Worm (Caenorhabditis elegans): Measurements from ENCODE around the gene arrd-2.

arrd-2 gene

ce11 chrII:9418065-9418567, 10.5 kb downstream of the arrd-2 start, which contains the start of the genes M176.4 and M176.16:
Gene M176.4 (plus strand): TSS chrII:9418365.
Gene M176.16 (plus strand): TSS chrII:9418517.
- TF ChIP-seq ztf-1 (GFP tag; conservative IDR thresholded peaks at IDR 0.05) (no peak), mdl-1 (tag; optimal IDR thresholded peaks at IDR 0.05) (no peak), sma-3 (GFP tag; optimal IDR thresholded peaks at IDR 0.05) (no peak), nhr-237 (tag; optimal IDR thresholded peaks at IDR 0.05) (no peak), lin-13 (GFP tag; optimal IDR thresholded peaks at IDR 0.05) (no peak), elt-1 (tag; optimal IDR thresholded peaks at IDR 0.05) (no peak)

ce11 chrII:9418843-9419532, 11.4 kb downstream of the arrd-2 start:
- TF ChIP-seq mbf-1 (tag; optimal IDR thresholded peaks at IDR 0.05) (no peak), snpc-4 (tag; optimal IDR thresholded peaks at IDR 0.05) (no peak), nhr-77 (tag; optimal IDR thresholded peaks at IDR 0.05) (no peak), nhr-11 (tag; optimal IDR thresholded peaks at IDR 0.05) (no peak), nhr-21 (tag; optimal IDR thresholded peaks at IDR 0.05) (no peak), unc-62 (GFP tag; optimal IDR thresholded peaks at IDR 0.05) (no peak), dmd-4 (tag; optimal IDR thresholded peaks at IDR 0.05) (no peak), nhr-10 (tag; optimal IDR thresholded peaks at IDR 0.05) (no peak), F13H6.1 (tag; optimal IDR thresholded peaks at IDR 0.05) (no peak), ztf-4 (tag; optimal IDR thresholded peaks at IDR 0.05) (no peak), sem-4 (tag; optimal IDR thresholded peaks at IDR 0.05) (no peak), nhr-6 (tag; optimal IDR thresholded peaks at IDR 0.05) (no peak), ZK546.5 (tag; optimal IDR thresholded peaks at IDR 0.05) (no peak), elt-3 (tag; optimal IDR thresholded peaks at IDR 0.05) (no peak), zag-1 (tag; optimal IDR thresholded peaks at IDR 0.05) (no peak), sma-9 (GFP tag; optimal IDR thresholded peaks at IDR 0.05) (no peak), sma-9 (tag; optimal IDR thresholded peaks at IDR 0.05) (no peak)

ce11 chrII:9421969-9422368, 14.4 kb downstream of the arrd-2 start, which contains the start of gene M176.11:
Gene M176.11 (plus strand): TSS chrII:9422269.
- TF ChIP-seq ztf-11 (tag; optimal IDR thresholded peaks at IDR 0.05) (no peak), ceh-82 (tag; optimal IDR thresholded peaks at IDR 0.05) (no peak), nhr-6 (tag; optimal IDR thresholded peaks at IDR 0.05) (no peak), nhr-11 (tag; optimal IDR thresholded peaks at IDR 0.05) (no peak), ama-1 (optimal IDR thresholded peaks at IDR 0.05) (no peak), nhr-237 (tag; optimal IDR thresholded peaks at IDR 0.05) (no peak), dmd-4 (tag; optimal IDR thresholded peaks at IDR 0.05) (no peak), elt-3 (tag; optimal IDR thresholded peaks at IDR 0.05) (no peak), C34F6.9 (tag; optimal IDR thresholded peaks at IDR 0.05) (no peak), snpc-4 (tag; optimal IDR thresholded peaks at IDR 0.05) (no peak), unc-39 (tag; optimal IDR thresholded peaks at IDR 0.05) (no peak), skn-1 (tag; optimal IDR thresholded peaks at IDR 0.05) (no peak), zag-1 (tag; optimal IDR thresholded peaks at IDR 0.05) (no peak), lsy-2 (tag; optimal IDR thresholded peaks at IDR 0.05) (no peak), fos-1 (tag; optimal IDR thresholded peaks at IDR 0.05) (no peak), nhr-129 (tag; optimal IDR thresholded peaks at IDR 0.05) (no peak), mab-5 (tag; optimal IDR thresholded peaks at IDR 0.05) (no peak), peb-1 (tag; optimal IDR thresholded peaks at IDR 0.05) (no peak), nhr-77 (tag; optimal IDR thresholded peaks at IDR 0.05) (no peak), nhr-21 (tag; optimal IDR thresholded peaks at IDR 0.05) (no peak)

ce11 chrII:9426076-9426475, 18.5 kb downstream of the arrd-2 start, which contains the start of gene M176.10:
Gene M176.10 (minus strand): TSS chrII:9426176.
- TF ChIP-seq lsy-2 (tag; optimal IDR thresholded peaks at IDR 0.05), result no peak
- TF ChIP-seq elt-3 (tag; optimal IDR thresholded peaks at IDR 0.05), result no peak
- no peak for TF ChIP-seq nhr-237 (tag; optimal IDR thresholded peaks at IDR 0.05)
- TF ChIP-seq elt-1 (tag; optimal IDR thresholded peaks at IDR 0.05), result no peak
- no peak for TF ChIP-seq mab-5 (tag; optimal IDR thresholded peaks at IDR 0.05)
- no peak for TF ChIP-seq crh-2 (tag; optimal IDR thresholded peaks at IDR 0.05)
- TF ChIP-seq zag-1 (tag; optimal IDR thresholded peaks at IDR 0.05), result no peak
- no peak for TF ChIP-seq ztf-4 (tag; optimal IDR thresholded peaks at IDR 0.05)
- TF ChIP-seq ama-1 (optimal IDR thresholded peaks at IDR 0.05), result no peak

ce11 chrII:9427644-9428043, 20.1 kb downstream of the arrd-2 start, which contains the start of gene M176.5:
Gene M176.5 (minus strand): TSS chrII:9427744.
- TF ChIP-seq unc-55 (GFP tag; optimal IDR thresholded peaks at IDR 0.05), result no peak
- no peak for TF ChIP-seq nhr-77 (tag; optimal IDR thresholded peaks at IDR 0.05)
- no peak for TF ChIP-seq mbf-1 (tag; optimal IDR thresholded peaks at IDR 0.05)
- TF ChIP-seq nhr-237 (tag; optimal IDR thresholded peaks at IDR 0.05), result no peak
- TF ChIP-seq egl-27 (tag; optimal IDR thresholded peaks at IDR 0.05), result no peak
- TF ChIP-seq sma-9 (GFP tag; optimal IDR thresholded peaks at IDR 0.05), result no peak
- TF ChIP-seq sma-9 (tag; optimal IDR thresholded peaks at IDR 0.05), result no peak
- TF ChIP-seq F13H6.1 (tag; optimal IDR thresholded peaks at IDR 0.05), result peak; percentile 15
